Worm (Caenorhabditis elegans): ENCODE measurements around the gene F55G7.4.

Gene F55G7.4

ce11 chrX:11968024-11968598 is 40.4 kb downstream of the F55G7.4 start:
- TF ChIP-seq him-1 (tag; optimal IDR thresholded peaks at IDR 0.05): no peak
- no peak for TF ChIP-seq W03F9.2 (tag; optimal IDR thresholded peaks at IDR 0.05)
- TF ChIP-seq dao-5 (tag; optimal IDR thresholded peaks at IDR 0.05): no peak

ce11 chrX:11969085-11969484 is 41.4 kb downstream of the F55G7.4 start:
- TF ChIP-seq dao-5 (tag; optimal IDR thresholded peaks at IDR 0.05): no peak

ce11 chrX:11969554-11969953 is 41.9 kb downstream of the F55G7.4 start:
- TF ChIP-seq W03F9.2 (tag; optimal IDR thresholded peaks at IDR 0.05) (no peak), dao-5 (tag; optimal IDR thresholded peaks at IDR 0.05) (no peak), him-1 (tag; optimal IDR thresholded peaks at IDR 0.05) (no peak)

DNA sequence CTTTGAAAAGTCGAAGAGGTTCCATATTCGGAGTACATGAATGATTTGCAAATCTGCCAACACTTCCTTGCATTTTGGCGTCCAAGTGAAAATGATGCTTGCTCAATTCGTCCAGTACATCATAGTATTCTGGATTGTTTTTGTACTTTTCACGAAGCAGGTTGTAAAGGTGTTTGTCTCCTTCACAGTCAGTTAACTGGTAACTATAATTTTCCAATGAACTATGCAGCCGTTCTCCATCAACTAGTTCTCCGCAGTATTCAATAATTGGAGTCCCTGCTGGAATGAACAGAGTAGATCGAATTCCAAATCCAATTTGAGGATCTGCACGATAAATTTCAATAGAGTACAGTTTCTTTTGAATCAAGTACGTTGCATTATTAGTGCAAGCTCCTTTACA is 43.6 kb downstream of the F55G7.4 start:
- TF ChIP-seq him-1 (tag; optimal IDR thresholded peaks at IDR 0.05): no peak
- no peak for TF ChIP-seq W03F9.2 (tag; optimal IDR thresholded peaks at IDR 0.05)
- no peak for TF ChIP-seq dao-5 (tag; optimal IDR thresholded peaks at IDR 0.05)

DNA sequence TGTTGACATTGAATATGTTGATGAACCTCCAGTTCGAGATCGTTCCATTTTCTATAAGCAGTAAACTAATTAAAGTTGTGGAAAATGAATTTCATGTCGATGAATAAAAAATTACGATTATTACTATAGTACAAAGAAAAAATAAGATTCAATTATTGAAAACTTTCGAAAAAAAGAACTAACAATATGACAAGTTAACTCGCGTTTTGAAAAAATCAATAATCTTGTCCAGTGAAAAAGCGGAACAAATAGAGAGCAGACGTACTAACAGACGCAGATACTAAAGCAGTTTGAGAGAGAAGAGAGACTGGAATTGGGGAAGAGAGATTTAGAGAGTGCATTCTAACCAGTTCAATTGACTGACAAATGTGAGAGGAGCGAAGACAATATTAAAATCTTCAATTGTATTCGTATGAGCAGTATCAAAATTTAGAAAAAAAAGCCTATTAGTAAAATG is 47.0 kb downstream of the F55G7.4 start, which contains the start of gene set-6:
set-6 (minus strand) TSS at position 51 of the 457 bp plus-strand sequence.
- no peak for TF ChIP-seq dao-5 (tag; optimal IDR thresholded peaks at IDR 0.05)

Measured in whole organism, L4/young adult.